In the genomic region with DNA sequence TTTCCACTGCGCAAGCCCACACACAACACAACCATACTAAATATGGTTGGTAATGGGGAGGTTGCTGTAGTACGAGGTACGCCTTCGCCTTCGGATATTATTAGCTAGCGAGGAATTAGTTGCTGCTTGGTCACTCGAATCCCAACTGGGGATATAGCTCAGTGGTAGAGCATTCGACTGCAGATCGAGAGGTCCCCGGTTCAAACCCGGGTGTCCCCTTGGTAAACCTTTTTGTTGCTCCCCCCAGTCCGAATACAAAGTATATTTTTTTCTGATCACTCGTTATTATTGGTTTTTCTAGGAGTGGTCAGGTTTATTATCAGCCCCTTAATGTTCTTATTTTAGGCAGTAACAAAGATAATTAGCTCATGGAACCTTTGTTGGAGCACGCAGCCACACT, we compare ENCODE assay signal across 1 fruit fly cellular context.
TF ChIP-seq lines count a peak whose summit lies in the region.

No protein-coding gene starts in this region.

TF ChIP-seq in whole organism, embryonic, 481 proteins besides CTCF, POLR2A, EP300 and RAD21 (continued from another document):
- TF ChIP-seq CG7745 (tag; optimal IDR thresholded peaks at IDR 0.05; lab: Kevin White, UChicago) (no peak), Med (GFP tag; lab: Kevin White, UChicago) (peak; percentile 33), HLH4C (GFP tag; IDR thresholded peaks at IDR 0.05; lab: Robert Waterston, UW; ENCODE audit: partially characterized antibody) (peak; percentile 63), ato (GFP tag; IDR thresholded peaks at IDR 0.05; lab: Robert Waterston, UW; ENCODE audit: partially characterized antibody) (peak; percentile 89), nom (GFP tag; optimal IDR thresholded peaks at IDR 0.05; lab: Kevin White, UChicago) (peak; percentile 11), unc-4 (GFP tag; IDR thresholded peaks at IDR 0.05; lab: Robert Waterston, UW; ENCODE audit: partially characterized antibody) (0 out of 2 replicates have a peak, but pooled peaks have one; percentile 32), CG4707 (GFP tag; optimal IDR thresholded peaks at IDR 0.05; lab: Kevin White, UChicago) (no peak), CG43689 (GFP tag; IDR thresholded peaks at IDR 0.05; lab: Robert Waterston, UW) (no peak), Doc3 (GFP tag; IDR thresholded peaks at IDR 0.05; lab: Robert Waterston, UW; ENCODE audit: partially characterized antibody) (peak; percentile 52; the same call in 1 of the 3 replicates), nerfin-2 (GFP tag; IDR thresholded peaks at IDR 0.05; lab: Robert Waterston, UW; ENCODE audit: partially characterized antibody) (peak; percentile 81), sens (GFP tag; lab: Kevin White, UChicago) (peak; percentile 20), CG34224 (GFP tag; IDR thresholded peaks at IDR 0.05; lab: Robert Waterston, UW; ENCODE audit: partially characterized antibody) (peak; percentile 20; the same call in 1 of the 3 replicates), Bgb (GFP tag; IDR thresholded peaks at IDR 0.05; lab: Robert Waterston, UW; ENCODE audit: partially characterized antibody) (peak; percentile 88), inv (GFP tag; IDR thresholded peaks at IDR 0.05; lab: Robert Waterston, UW; ENCODE audit: partially characterized antibody) (peak; percentile 37; the same call in 1 of the 2 replicates), sr (GFP tag; IDR thresholded peaks at IDR 0.05; lab: Robert Waterston, UW) (peak; percentile 51; the same call in 1 of the 3 replicates), chm (GFP tag; IDR thresholded peaks at IDR 0.05; lab: Robert Waterston, UW) (peak; percentile 67), hb (GFP tag; IDR thresholded peaks at IDR 0.05; lab: Robert Waterston, UW; ENCODE audit: partially characterized antibody) (peak; percentile 64), Opbp (GFP tag; IDR thresholded peaks at IDR 0.05; lab: Robert Waterston, UW; ENCODE audit: partially characterized antibody) (peak; percentile 88; the same call in 2 of the 3 replicates), CG30020 (tag; optimal IDR thresholded peaks at IDR 0.05; lab: Kevin White, UChicago) (no peak), CG16813 (GFP tag; IDR thresholded peaks at IDR 0.05; lab: Robert Waterston, UW; ENCODE audit: partially characterized antibody) (peak; percentile 82), Bdp1 (GFP tag; optimal IDR thresholded peaks at IDR 0.05; lab: Kevin White, UChicago) (peak; percentile 98), chinmo (GFP tag; IDR thresholded peaks at IDR 0.05; lab: Robert Waterston, UW; ENCODE audit: partially characterized antibody) (peak; percentile 50; the same call in 1 of the 4 replicates), CG42726 (GFP tag; IDR thresholded peaks at IDR 0.05; lab: Robert Waterston, UW; ENCODE audit: partially characterized antibody) (peak; percentile 94), crp (GFP tag; optimal IDR thresholded peaks at IDR 0.05; lab: Kevin White, UChicago) (no peak), tin (GFP tag; optimal IDR thresholded peaks at IDR 0.05; lab: Kevin White, UChicago) (no peak), lov (optimal IDR thresholded peaks at IDR 0.05; lab: Kevin White, UChicago) (no peak), lov (GFP tag; IDR thresholded peaks at IDR 0.05; lab: Robert Waterston, UW) (peak; percentile 28; the same call in 1 of the 3 replicates), knrl (GFP tag; IDR thresholded peaks at IDR 0.05; lab: Robert Waterston, UW; ENCODE audit: partially characterized antibody) (peak; percentile 52; the same call in 2 of the 3 replicates), Dll (GFP tag; IDR thresholded peaks at IDR 0.05; lab: Robert Waterston, UW; ENCODE audit: partially characterized antibody) (peak; percentile 47; the same call in 3 of the 4 replicates), CG7928 (GFP tag; optimal IDR thresholded peaks at IDR 0.05; lab: Kevin White, UChicago) (no peak), zen2 (GFP tag; IDR thresholded peaks at IDR 0.05; lab: Robert Waterston, UW; ENCODE audit: partially characterized antibody) (peak; percentile 53; the same call in 2 of the 3 replicates), CG8290 (GFP tag; optimal IDR thresholded peaks at IDR 0.05; lab: Kevin White, UChicago) (no peak), CG8290 (tag; optimal IDR thresholded peaks at IDR 0.05; lab: Kevin White, UChicago) (no peak), bbx (GFP tag; IDR thresholded peaks at IDR 0.05; lab: Robert Waterston, UW; ENCODE audit: partially characterized antibody) (peak; percentile 84)
